Worm (Caenorhabditis elegans): ENCODE data around the gene tig-3.

Gene tig-3

ce11 chrII:15255801-15256200 lies 4.2 kb upstream of the tig-3 start (continued):
- no peak for TF ChIP-seq ceh-6 (GFP tag; optimal IDR thresholded peaks at IDR 0.05)
- TF ChIP-seq Y22D7AL.16 (tag; optimal IDR thresholded peaks at IDR 0.05): no peak
- no peak for TF ChIP-seq ceh-24 (tag; optimal IDR thresholded peaks at IDR 0.05)
- TF ChIP-seq pha-2 (tag; optimal IDR thresholded peaks at IDR 0.05): no peak
- TF ChIP-seq sox-2 (GFP tag; IDR thresholded peaks at IDR 0.05): no peak
- TF ChIP-seq C08G9.2 (tag; optimal IDR thresholded peaks at IDR 0.05): no peak
- TF ChIP-seq nfya-1 (tag; optimal IDR thresholded peaks at IDR 0.05): peak; percentile 58
- no peak for TF ChIP-seq ttx-3 (tag; optimal IDR thresholded peaks at IDR 0.05)
- TF ChIP-seq nhr-232 (tag; optimal IDR thresholded peaks at IDR 0.05): no peak
- TF ChIP-seq ceh-30 (tag; optimal IDR thresholded peaks at IDR 0.05): no peak
- no peak for TF ChIP-seq ceh-48 (tag; optimal IDR thresholded peaks at IDR 0.05)
- TF ChIP-seq ceh-45 (GFP tag; IDR thresholded peaks at IDR 0.05): no peak
- TF ChIP-seq sdc-2 (tag; optimal IDR thresholded peaks at IDR 0.05): no peak
- no peak for TF ChIP-seq C38D4.7 (GFP tag; optimal IDR thresholded peaks at IDR 0.05)
- peak; percentile 5 for TF ChIP-seq ceh-18 (tag; optimal IDR thresholded peaks at IDR 0.05)
- TF ChIP-seq K02D7.2 (tag; optimal IDR thresholded peaks at IDR 0.05): no peak
- TF ChIP-seq pqm-1 (tag; optimal IDR thresholded peaks at IDR 0.05): no peak
- TF ChIP-seq hlh-30 (tag; optimal IDR thresholded peaks at IDR 0.05; ENCODE audit: insufficient read depth): no peak
- no peak for TF ChIP-seq ceh-22 (tag; optimal IDR thresholded peaks at IDR 0.05)
- no peak for TF ChIP-seq ceh-2 (tag; optimal IDR thresholded peaks at IDR 0.05)
- no peak for TF ChIP-seq F13H6.1 (tag; optimal IDR thresholded peaks at IDR 0.05)
- TF ChIP-seq ceh-19 (GFP tag; optimal IDR thresholded peaks at IDR 0.05): no peak
- TF ChIP-seq zip-5 (tag; optimal IDR thresholded peaks at IDR 0.05): no peak
- no peak for TF ChIP-seq dmd-4 (tag; optimal IDR thresholded peaks at IDR 0.05; ENCODE audit: borderline replicate concordance)
- TF ChIP-seq pax-1 (tag; optimal IDR thresholded peaks at IDR 0.05): no peak

DNA sequence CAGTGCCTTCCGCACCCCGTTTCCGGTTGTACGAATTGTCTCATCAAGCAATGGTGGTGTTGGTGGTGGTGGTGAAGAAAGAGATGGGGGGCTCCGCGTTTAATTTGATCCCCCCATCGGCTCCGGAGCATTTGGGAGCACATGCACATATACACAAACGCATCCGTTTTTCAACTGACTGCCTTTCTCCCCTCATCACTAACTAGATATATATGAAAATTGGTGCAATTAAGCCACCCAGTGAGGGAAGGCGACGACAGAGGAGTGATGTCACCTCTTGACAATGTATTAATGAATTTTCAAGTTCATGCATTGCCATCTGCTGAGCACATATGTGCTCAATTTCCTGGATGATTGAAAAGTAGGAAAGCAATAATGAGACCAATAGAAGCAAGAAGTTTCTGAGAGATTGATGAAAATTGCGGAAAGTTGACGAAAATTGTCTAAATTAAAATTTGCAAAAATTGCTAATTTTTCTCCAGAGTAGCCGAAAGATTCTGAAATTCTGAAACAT lies 2.4 kb upstream of the tig-3 start:
- TF ChIP-seq unc-86 (tag; optimal IDR thresholded peaks at IDR 0.05) (no peak), elt-2 (tag; optimal IDR thresholded peaks at IDR 0.05) (no peak), elt-4 (tag; optimal IDR thresholded peaks at IDR 0.05) (no peak), unc-55 (GFP tag; optimal IDR thresholded peaks at IDR 0.05) (no peak), npax-4 (tag; optimal IDR thresholded peaks at IDR 0.05) (no peak), madf-2 (tag; optimal IDR thresholded peaks at IDR 0.05) (no peak), nhr-11 (tag; optimal IDR thresholded peaks at IDR 0.05) (no peak), nhr-232 (tag; optimal IDR thresholded peaks at IDR 0.05) (no peak), rnt-1 (tag; optimal IDR thresholded peaks at IDR 0.05) (no peak), sox-2 (GFP tag; IDR thresholded peaks at IDR 0.05) (no peak), hlh-13 (GFP tag; optimal IDR thresholded peaks at IDR 0.05) (no peak), nfya-1 (tag; optimal IDR thresholded peaks at IDR 0.05) (peak; percentile 43), ttx-3 (tag; optimal IDR thresholded peaks at IDR 0.05) (no peak), eyg-1 (tag; optimal IDR thresholded peaks at IDR 0.05) (no peak), ceh-19 (GFP tag; optimal IDR thresholded peaks at IDR 0.05) (no peak), ref-2 (tag; optimal IDR thresholded peaks at IDR 0.05) (peak; percentile 31), C38D4.7 (GFP tag; optimal IDR thresholded peaks at IDR 0.05) (no peak), K02D7.2 (tag; optimal IDR thresholded peaks at IDR 0.05) (no peak), unc-42 (tag; optimal IDR thresholded peaks at IDR 0.05) (peak; percentile 98), Y22D7AL.16 (tag; optimal IDR thresholded peaks at IDR 0.05) (no peak), T23F11.4 (GFP tag; optimal IDR thresholded peaks at IDR 0.05) (no peak), ets-4 (tag; optimal IDR thresholded peaks at IDR 0.05) (no peak), pag-3 (tag; optimal IDR thresholded peaks at IDR 0.05; ENCODE audit: borderline replicate concordance) (no peak), pha-4 (tag; optimal IDR thresholded peaks at IDR 0.05) (no peak), F13H6.1 (tag; optimal IDR thresholded peaks at IDR 0.05) (no peak), ceh-31 (tag; optimal IDR thresholded peaks at IDR 0.05) (peak; percentile 44), ceh-18 (tag; optimal IDR thresholded peaks at IDR 0.05) (no peak), ceh-48 (tag; optimal IDR thresholded peaks at IDR 0.05) (no peak), ceh-14 (tag; optimal IDR thresholded peaks at IDR 0.05) (peak; percentile 82), ceh-22 (tag; optimal IDR thresholded peaks at IDR 0.05) (no peak), K09A11.1 (tag; optimal IDR thresholded peaks at IDR 0.05; ENCODE audit: insufficient read depth) (no peak), ahr-1 (tag; optimal IDR thresholded peaks at IDR 0.05) (no peak), ceh-45 (GFP tag; IDR thresholded peaks at IDR 0.05) (no peak), ama-1 (optimal IDR thresholded peaks at IDR 0.05) (no peak), ceh-30 (tag; optimal IDR thresholded peaks at IDR 0.05) (no peak), lim-6 (tag; optimal IDR thresholded peaks at IDR 0.05) (peak; percentile 71), ceh-6 (GFP tag; optimal IDR thresholded peaks at IDR 0.05) (no peak)

Data from whole organism, late embryonic.